Fruit fly (Drosophila melanogaster) whole organism, embryonic: ENCODE data around the gene CG7497.
A peak's percentile ranks its signal among the peaks of the same experiment; 100 is the strongest.

ENCODE experiments used
- Antp ChIP-seq: fragments of 200-800 bp; sonication (Bioruptor generic); optimal IDR thresholded peaks from 3 replicates; lab custom pipeline; 2016; ENCODE audit warnings: missing biosample characterization, missing genetic modification characterization
- Atf-2 ChIP-seq: fragments of 200-800 bp; sonication (Bioruptor generic); optimal IDR thresholded peaks from 2 replicates; lab custom pipeline; 2016; ENCODE audit warnings: missing biosample characterization, missing genetic modification characterization
- Bteb2 ChIP-seq: fragments of 200-800 bp; sonication (Bioruptor generic); optimal IDR thresholded peaks from 2 replicates; lab custom pipeline; 2016; ENCODE audit warnings: missing biosample characterization, missing genetic modification characterization
- CG10565 ChIP-seq: fragments of 200-800 bp; sonication (Bioruptor generic); optimal IDR thresholded peaks from 3 replicates; lab custom pipeline; 2016; ENCODE audit warnings: missing biosample characterization, mild to moderate bottlenecking, missing genetic modification characterization
- CG11085 ChIP-seq: fragments of 200-800 bp; sonication (Bioruptor generic); IDR thresholded peaks from 2 replicates; pipeline ENCODE4 v1.3.6; 2022; ENCODE audit warnings: missing biosample characterization, missing genetic modification characterization
- CG12155 ChIP-seq: fragments of 200-800 bp; sonication (Bioruptor generic); optimal IDR thresholded peaks from 3 replicates; lab custom pipeline; 2016; ENCODE audit warnings: missing biosample characterization, missing genetic modification characterization
- CG12769 ChIP-seq: fragments of 200-800 bp; sonication (Bioruptor generic); optimal IDR thresholded peaks from 2 replicates; lab custom pipeline; 2019; ENCODE audit warnings: missing biosample characterization, mild to moderate bottlenecking, missing genetic modification characterization, moderate library complexity
- CG15696 ChIP-seq: fragments of 200-800 bp; sonication (Bioruptor generic); optimal IDR thresholded peaks from 2 replicates; lab custom pipeline; 2019; ENCODE audit warnings: missing biosample characterization, mild to moderate bottlenecking, missing genetic modification characterization, moderate library complexity
- CG17186 ChIP-seq: fragments of 200-800 bp; sonication (Bioruptor generic); optimal IDR thresholded peaks from 3 replicates; lab custom pipeline; 2017; ENCODE audit warnings: missing biosample characterization, missing genetic modification reagents, missing genetic modification characterization
- CG31388 ChIP-seq: fragments of 200-800 bp; sonication (Bioruptor generic); optimal IDR thresholded peaks from 2 replicates; lab custom pipeline; 2016; ENCODE audit warnings: missing biosample characterization, missing genetic modification characterization
- CG3995 ChIP-seq: fragments of 200-800 bp; sonication (Bioruptor generic); optimal IDR thresholded peaks from 3 replicates; lab custom pipeline; 2016; ENCODE audit warnings: missing biosample characterization, missing genetic modification characterization
- CG4360 ChIP-seq: fragments of 200-800 bp; sonication (Bioruptor generic); IDR thresholded peaks from 2 replicates; pipeline ENCODE4 v1.3.6; 2022; ENCODE audit warnings: missing biosample characterization, missing genetic modification characterization
- CG4730 ChIP-seq: fragments of 200-800 bp; sonication (Bioruptor generic); IDR thresholded peaks from 2 replicates; pipeline ENCODE4 v1.3.6; 2022; ENCODE audit warnings: missing biosample characterization, missing genetic modification characterization
- CG6175 ChIP-seq: fragments of 200-800 bp; sonication (Bioruptor generic); IDR thresholded peaks from 3 replicates; pipeline ENCODE4 v1.3.6; 2022; ENCODE audit warnings: missing biosample characterization, missing genetic modification characterization
- CG7745 ChIP-seq: fragments of 200-800 bp; sonication (Bioruptor generic); optimal IDR thresholded peaks from 2 replicates; lab custom pipeline; 2018; ENCODE audit warnings: missing biosample characterization, mild to moderate bottlenecking, missing genetic modification characterization, moderate library complexity
- CG8290 ChIP-seq, 3 experiments: fragments of 200-800 bp; sonication (Bioruptor generic); optimal IDR thresholded peaks; 2 replicates each; lab custom pipeline; 2016 to 2019; ENCODE audit warnings: missing biosample characterization in 3 of 3, missing genetic modification characterization in 3 of 3, mild to moderate bottlenecking in 2 of 3, moderate library complexity in 1 of 3
- CG9727 ChIP-seq: fragments of 200-800 bp; sonication (Bioruptor generic); optimal IDR thresholded peaks from 3 replicates; lab custom pipeline; 2017; ENCODE audit warnings: missing biosample characterization, mild to moderate bottlenecking, missing genetic modification characterization
- CG9876 ChIP-seq: fragments of 200-800 bp; sonication (Bioruptor generic); optimal IDR thresholded peaks from 2 replicates; lab custom pipeline; 2016; ENCODE audit warnings: missing biosample characterization, missing genetic modification characterization
- CTCF ChIP-seq: fragments of 200-800 bp; sonication (Bioruptor generic); optimal IDR thresholded peaks from 2 replicates; lab custom pipeline; 2017; ENCODE audit warnings: missing biosample characterization, mild to moderate bottlenecking, missing genetic modification characterization, moderate library complexity
- Dad ChIP-seq: fragments of 200-800 bp; sonication (Bioruptor generic); optimal IDR thresholded peaks from 3 replicates; lab custom pipeline; 2016; ENCODE audit warnings: missing biosample characterization, missing genetic modification characterization
- Deaf1 ChIP-seq: fragments of 200-800 bp; optimal IDR thresholded peaks from 3 replicates; lab custom pipeline; 2019; ENCODE audit warnings: missing biosample characterization, mild to moderate bottlenecking, missing genetic modification characterization, moderate library complexity
- Dll ChIP-seq: fragments of 200-800 bp; sonication (Bioruptor generic); IDR thresholded peaks from 4 replicates; pipeline ENCODE4 v1.3.6; 2022; ENCODE audit warnings: missing biosample characterization, missing genetic modification characterization; ENCODE audit not compliant: partially characterized antibody
- Dref ChIP-seq: fragments of 200-800 bp; sonication (Bioruptor generic); IDR thresholded peaks from 2 replicates; pipeline ENCODE4 v1.3.6; 2022; ENCODE audit warnings: missing biosample characterization, missing genetic modification characterization
- Ets65A ChIP-seq: fragments of 200-800 bp; sonication (Bioruptor generic); peaks from one replicate; lab custom pipeline; 2016; ENCODE audit warnings: missing biosample characterization, missing genetic modification characterization
- Ets97D ChIP-seq: fragments of 200-800 bp; sonication (Bioruptor generic); optimal IDR thresholded peaks from 3 replicates; lab custom pipeline; 2016; ENCODE audit warnings: missing biosample characterization, missing genetic modification characterization
- Hmr ChIP-seq: fragments of 200-800 bp; sonication (Bioruptor generic); optimal IDR thresholded peaks from 3 replicates; lab custom pipeline; 2017; ENCODE audit warnings: mild to moderate bottlenecking, missing biosample characterization, missing genetic modification reagents, missing genetic modification characterization
- Hr39 ChIP-seq: fragments of >200 bp; optimal IDR thresholded peaks from 2 replicates; lab custom pipeline; 2017
- MBD-R2 ChIP-seq: fragments of 200-800 bp; sonication (Bioruptor generic); IDR thresholded peaks from 2 replicates; pipeline ENCODE4 v1.3.6; 2022; ENCODE audit warnings: missing biosample characterization, missing genetic modification characterization
- Ptx1 ChIP-seq: fragments of 200-800 bp; sonication (Bioruptor generic); IDR thresholded peaks from 2 replicates; pipeline ENCODE4 v1.3.6; 2022; ENCODE audit warnings: missing biosample characterization, missing genetic modification characterization
- Rfx ChIP-seq: fragments of 200-800 bp; sonication (Bioruptor generic); IDR thresholded peaks from 2 replicates; pipeline ENCODE4 v1.3.6; 2022; ENCODE audit warnings: missing biosample characterization, missing genetic modification characterization
- Sry-δ ChIP-seq: fragments of 200-800 bp; sonication (Bioruptor generic); optimal IDR thresholded peaks from 2 replicates; lab custom pipeline; 2016; ENCODE audit warnings: missing biosample characterization, missing genetic modification characterization
- Ssrp ChIP-seq: fragments of 200-800 bp; sonication (Bioruptor generic); optimal IDR thresholded peaks from 2 replicates; lab custom pipeline; 2018; ENCODE audit warnings: missing biosample characterization, mild to moderate bottlenecking, missing genetic modification characterization, moderate library complexity
- TFAM ChIP-seq: fragments of 200-800 bp; sonication (Bioruptor generic); optimal IDR thresholded peaks from 2 replicates; lab custom pipeline; 2017; ENCODE audit warnings: missing biosample characterization, missing genetic modification characterization, inconsistent platforms
- Usf ChIP-seq: fragments of 200-800 bp; sonication (Bioruptor generic); optimal IDR thresholded peaks from 2 replicates; lab custom pipeline; 2017; ENCODE audit warnings: missing genotype, missing biosample characterization, missing genetic modification characterization
- YL-1 ChIP-seq: fragments of 200-800 bp; sonication (Bioruptor generic); optimal IDR thresholded peaks from 3 replicates; lab custom pipeline; 2017; ENCODE audit warnings: missing biosample characterization, mild to moderate bottlenecking, missing genetic modification characterization
- cas ChIP-seq: fragments of 200-800 bp; sonication (Bioruptor generic); IDR thresholded peaks from 2 replicates; pipeline ENCODE4 v1.3.6; 2022; ENCODE audit warnings: missing biosample characterization, missing genetic modification characterization
- dpn ChIP-seq, 2 experiments: fragments of 200-800 bp; sonication (Bioruptor generic); optimal IDR thresholded peaks; 3 replicates each; lab custom pipeline; 2016; ENCODE audit warnings: missing biosample characterization in 2 of 2, missing genetic modification characterization in 2 of 2
- dysf ChIP-seq: fragments of 200-800 bp; sonication (Bioruptor generic); IDR thresholded peaks from 3 replicates; pipeline ENCODE4 v1.3.6; 2022; ENCODE audit warnings: missing biosample characterization, missing genetic modification characterization
- gcm2 ChIP-seq: fragments of 200-800 bp; sonication (Bioruptor generic); optimal IDR thresholded peaks from 2 replicates; lab custom pipeline; 2016; ENCODE audit warnings: missing biosample characterization, missing genetic modification characterization
- gem ChIP-seq: fragments of 200-800 bp; sonication (Bioruptor generic); optimal IDR thresholded peaks from 2 replicates; lab custom pipeline; 2019; ENCODE audit warnings: missing biosample characterization, mild to moderate bottlenecking, missing genetic modification characterization, moderate library complexity
- kay ChIP-seq: fragments of 200-800 bp; sonication (Bioruptor generic); optimal IDR thresholded peaks from 2 replicates; lab custom pipeline; 2016; ENCODE audit warnings: missing biosample characterization, missing genetic modification characterization
- odd ChIP-seq: fragments of 200-800 bp; sonication (Bioruptor generic); optimal IDR thresholded peaks from 2 replicates; lab custom pipeline; 2017; ENCODE audit warnings: missing biosample characterization, mild to moderate bottlenecking, missing genetic modification characterization
- pita ChIP-seq: fragments of 200-800 bp; sonication (Bioruptor generic); optimal IDR thresholded peaks from 2 replicates; lab custom pipeline; 2017; ENCODE audit warnings: missing biosample characterization, mild to moderate bottlenecking, missing genetic modification characterization
- repo ChIP-seq: fragments of 200-800 bp; sonication (Bioruptor generic); optimal IDR thresholded peaks from 2 replicates; lab custom pipeline; 2016; ENCODE audit warnings: missing biosample characterization, missing genetic modification characterization
- row ChIP-seq: fragments of 200-800 bp; sonication (Bioruptor generic); IDR thresholded peaks from 3 replicates; pipeline ENCODE4 v1.3.6; 2022; ENCODE audit warnings: missing biosample characterization, missing genetic modification characterization
- schlank ChIP-seq: fragments of 200-800 bp; sonication (Bioruptor generic); optimal IDR thresholded peaks from 2 replicates; lab custom pipeline; 2018; ENCODE audit warnings: missing biosample characterization, mild to moderate bottlenecking, missing genetic modification characterization
- sima ChIP-seq: fragments of 200-800 bp; sonication (Bioruptor generic); optimal IDR thresholded peaks from 2 replicates; lab custom pipeline; 2016; ENCODE audit warnings: missing biosample characterization, missing genetic modification characterization
- sisA ChIP-seq: fragments of 200-800 bp; sonication (Bioruptor generic); IDR thresholded peaks from 2 replicates; pipeline ENCODE4 v1.3.6; 2022; ENCODE audit warnings: missing biosample characterization, missing genetic modification characterization
- sr ChIP-seq: fragments of 200-800 bp; sonication (Bioruptor generic); IDR thresholded peaks from 3 replicates; pipeline ENCODE4 v1.3.6; 2022; ENCODE audit warnings: missing biosample characterization, missing genetic modification characterization
- sug ChIP-seq: fragments of 200-800 bp; optimal IDR thresholded peaks from 2 replicates; lab custom pipeline; 2019; ENCODE audit warnings: missing biosample characterization, mild to moderate bottlenecking, missing genetic modification characterization, moderate library complexity
- vnd ChIP-seq: fragments of 200-800 bp; sonication (Bioruptor generic); IDR thresholded peaks from 3 replicates; pipeline ENCODE4 v1.3.6; 2022; ENCODE audit warnings: missing biosample characterization, missing genetic modification characterization; ENCODE audit not compliant: partially characterized antibody
- vvl ChIP-seq: fragments of 200-800 bp; sonication (Bioruptor generic); IDR thresholded peaks from 2 replicates; pipeline ENCODE4 v1.3.6; 2022; ENCODE audit warnings: missing biosample characterization, missing genetic modification characterization

Gene CG7497

dm6 chr3L:17657728-17658379 is 24.6 kb downstream of the CG7497 start (continued):
- peak; percentile 20 for TF ChIP-seq Bteb2 (GFP tag; lab: Kevin White, UChicago)
- no peak for TF ChIP-seq CG10565
- no peak for TF ChIP-seq CG3995 (GFP tag; lab: Kevin White, UChicago)
- TF ChIP-seq Usf (GFP tag; lab: Kevin White, UChicago) = peak; percentile 9
- no peak for TF ChIP-seq Atf-2
- no peak for TF ChIP-seq Deaf1 (tag; lab: Kevin White, UChicago)
- no peak for TF ChIP-seq CG31388 (GFP tag; lab: Kevin White, UChicago)
- no peak for TF ChIP-seq TFAM
- peak; percentile 89 for TF ChIP-seq Ets65A (GFP tag; lab: Kevin White, UChicago)
- no peak for TF ChIP-seq schlank (tag; lab: Kevin White, UChicago)
- peak; percentile 64 for TF ChIP-seq row (GFP tag; lab: Robert Waterston, UW)
- peak; percentile 43 for TF ChIP-seq Hmr (GFP tag; lab: Kevin White, UChicago)
- no peak for TF ChIP-seq vnd (GFP tag; lab: Robert Waterston, UW)
- TF ChIP-seq CG9727 (GFP tag; lab: Kevin White, UChicago) = peak; percentile 22
- TF ChIP-seq CG4730 = no peak
- no peak for TF ChIP-seq MBD-R2 (GFP tag; lab: Robert Waterston, UW)
- TF ChIP-seq CG12769 (tag; lab: Kevin White, UChicago) = no peak
- peak; percentile 20 for TF ChIP-seq CG15696 (tag; lab: Kevin White, UChicago)
- TF ChIP-seq CG6175 (GFP tag; lab: Robert Waterston, UW) = no peak
- TF ChIP-seq CTCF (GFP tag; lab: Kevin White, UChicago) = peak; percentile 10
- TF ChIP-seq sima = no peak
- no peak for TF ChIP-seq CG17186 (GFP tag; lab: Kevin White, UChicago)
- TF ChIP-seq CG11085 (GFP tag; lab: Robert Waterston, UW) = no peak
- no peak for TF ChIP-seq gcm2 (GFP tag; lab: Kevin White, UChicago)
- TF ChIP-seq dpn (GFP tag; optimal IDR thresholded peaks at IDR 0.05; lab: Kevin White, UChicago) = peak in 1 of 2 experiments; percentile 36
- no peak for TF ChIP-seq Dref (GFP tag; lab: Robert Waterston, UW)
- no peak for TF ChIP-seq CG7745 (tag; lab: Kevin White, UChicago)
- peak; percentile 4 for TF ChIP-seq Antp (GFP tag; lab: Kevin White, UChicago)
- TF ChIP-seq gem = peak; percentile 73
- no peak for TF ChIP-seq Hr39 (lab: Kevin White, UChicago)
- peak; percentile 44; the same call in 2 of the 3 replicates for TF ChIP-seq dysf (GFP tag; lab: Robert Waterston, UW)
- no peak for TF ChIP-seq Dll (GFP tag; lab: Robert Waterston, UW)
- TF ChIP-seq CG12155 (GFP tag; lab: Kevin White, UChicago) = peak; percentile 6
- peak; percentile 44 for TF ChIP-seq Ssrp (tag; lab: Kevin White, UChicago)
- TF ChIP-seq YL-1 (GFP tag; lab: Kevin White, UChicago) = no peak
- TF ChIP-seq Sry-δ (GFP tag; lab: Kevin White, UChicago) = no peak
- TF ChIP-seq Ets97D (GFP tag; lab: Kevin White, UChicago) = no peak
- no peak for TF ChIP-seq sisA (GFP tag; lab: Robert Waterston, UW)
- no peak for TF ChIP-seq pita (GFP tag; lab: Kevin White, UChicago)
- no peak for TF ChIP-seq CG8290 (GFP tag; optimal IDR thresholded peaks at IDR 0.05; lab: Kevin White, UChicago)
- TF ChIP-seq CG8290 (tag; optimal IDR thresholded peaks at IDR 0.05; lab: Kevin White, UChicago) = no peak
- no peak for TF ChIP-seq Dad (GFP tag; lab: Kevin White, UChicago)
- no peak for TF ChIP-seq kay (GFP tag; lab: Kevin White, UChicago)
- 0 out of 2 replicates have a peak, but pooled peaks have one; percentile 4 for TF ChIP-seq Rfx
- peak; percentile 95 for TF ChIP-seq sug
- peak; percentile 30; the same call in 1 of the 2 replicates for TF ChIP-seq CG4360 (GFP tag; lab: Robert Waterston, UW)
- TF ChIP-seq Ptx1 (GFP tag; lab: Robert Waterston, UW) = 0 out of 2 replicates have a peak, but pooled peaks have one; percentile 18
- TF ChIP-seq CG9876 (GFP tag; lab: Kevin White, UChicago) = no peak
- TF ChIP-seq cas (GFP tag; lab: Robert Waterston, UW) = no peak
- TF ChIP-seq odd = no peak
- TF ChIP-seq repo (GFP tag; lab: Kevin White, UChicago) = no peak
- TF ChIP-seq vvl (GFP tag; lab: Robert Waterston, UW) = no peak
- TF ChIP-seq sr (GFP tag; lab: Robert Waterston, UW) = no peak
